Worm (Caenorhabditis elegans) whole organism, L1 larva: Measurements from ENCODE around the gene msp-78.

ENCODE experiments used
- C34B4.2 ChIP-seq: sonication (generic microtip); optimal IDR thresholded peaks from 2 replicates; lab custom pipeline; 2017; ENCODE audit warnings: mild to moderate bottlenecking, missing genetic modification characterization, missing compliant biosample characterization
- Y116A8C.19 ChIP-seq: sonication (generic microtip); optimal IDR thresholded peaks from 2 replicates; lab custom pipeline; 2016; ENCODE audit warnings: missing compliant biosample characterization, missing genetic modification characterization, borderline replicate concordance
- aha-1 ChIP-seq: fragments of 150-350 bp; optimal IDR thresholded peaks from 2 replicates; lab custom pipeline; 2014; ENCODE audit warnings: missing biosample characterization, missing genetic modification characterization
- alr-1 ChIP-seq: fragments of 200-800 bp; sonication (Bioruptor generic); optimal IDR thresholded peaks from 2 replicates; lab custom pipeline; 2018; ENCODE audit warnings: borderline replicate concordance, mild to moderate bottlenecking, missing genetic modification characterization, missing compliant biosample characterization
- ama-1 ChIP-seq: fragments of 150-350 bp; optimal IDR thresholded peaks from 2 replicates; lab custom pipeline; 2014
- blmp-1 ChIP-seq: fragments of 150-350 bp; optimal IDR thresholded peaks from 2 replicates; lab custom pipeline; 2014; ENCODE audit warnings: missing biosample characterization, missing genetic modification characterization
- ceh-8 ChIP-seq: fragments of 200-800 bp; sonication (Bioruptor generic); optimal IDR thresholded peaks from 2 replicates; lab custom pipeline; 2018; ENCODE audit warnings: mild to moderate bottlenecking, missing genetic modification characterization, moderate library complexity, missing compliant biosample characterization
- ceh-82 ChIP-seq, 3 experiments: fragments of 150-350 bp in 1 of 3; sonication (generic microtip) in 2 of 3; optimal IDR thresholded peaks; 2 replicates each; lab custom pipeline; 2014 to 2017; ENCODE audit warnings: missing biosample characterization in 3 of 3, missing genetic modification characterization in 3 of 3
- ceh-88 ChIP-seq: fragments of 200-800 bp; sonication (Bioruptor generic); IDR thresholded peaks from 2 replicates; pipeline ENCODE4 v1.3.6; 2022; ENCODE audit warnings: missing genetic modification characterization, missing compliant biosample characterization
- dpl-1 ChIP-seq, 3 experiments: fragments of 150-350 bp in 2 of 3; sonication (generic microtip) in 1 of 3; optimal IDR thresholded peaks; 2 replicates each; lab custom pipeline; 2014 to 2017; ENCODE audit warnings: missing biosample characterization in 3 of 3, missing genetic modification characterization in 3 of 3, missing genetic modification reagents in 3 of 3
- dsc-1 ChIP-seq: sonication (generic microtip); optimal IDR thresholded peaks from 2 replicates; lab custom pipeline; 2016; ENCODE audit warnings: mild to moderate bottlenecking, missing genetic modification characterization, missing compliant biosample characterization
- efl-1 ChIP-seq, 4 experiments: fragments of 150-350 bp; optimal IDR thresholded peaks in 3 of 4; peaks in 1 of 4; 1 replicate in 1 of 4; 2 replicates in 3 of 4; lab custom pipeline; 2014; ENCODE audit warnings: missing biosample characterization in 2 of 4, missing genetic modification characterization in 2 of 4, missing genetic modification reagents in 2 of 4
- egl-13 ChIP-seq: sonication (generic microtip); optimal IDR thresholded peaks from 2 replicates; lab custom pipeline; 2016; ENCODE audit warnings: missing genotype, missing genetic modification reagents, missing genetic modification characterization, missing compliant biosample characterization
- egl-27 ChIP-seq, 2 experiments: fragments of 150-350 bp in 1 of 2; sonication (generic microtip); optimal IDR thresholded peaks; 3 replicates each; lab custom pipeline; 2017 to 2018; ENCODE audit warnings: missing biosample characterization in 2 of 2, missing genetic modification characterization in 2 of 2, missing genetic modification reagents in 2 of 2
- elt-2 ChIP-seq: sonication (generic microtip); optimal IDR thresholded peaks from 2 replicates; lab custom pipeline; 2016; ENCODE audit warnings: missing genetic modification characterization, mild to moderate bottlenecking, inconsistent platforms, missing compliant biosample characterization, missing genetic modification reagents
- elt-3 ChIP-seq, 6 experiments: fragments of 150-350 bp in 1 of 6; sonication (generic microtip); optimal IDR thresholded peaks; 2 replicates each; lab custom pipeline; 2017 to 2018; ENCODE audit warnings: missing biosample characterization in 6 of 6, missing genetic modification characterization in 6 of 6, inconsistent platforms in 1 of 6
- fkh-10 ChIP-seq: sonication (generic microtip); optimal IDR thresholded peaks from 2 replicates; lab custom pipeline; 2017; ENCODE audit warnings: missing biosample characterization, missing genetic modification reagents, missing genetic modification characterization
- fkh-4 ChIP-seq: sonication (generic microtip); optimal IDR thresholded peaks from 2 replicates; lab custom pipeline; 2016; ENCODE audit warnings: missing compliant biosample characterization, missing genetic modification characterization, borderline replicate concordance
- fos-1 ChIP-seq: fragments of 150-350 bp; optimal IDR thresholded peaks from 2 replicates; lab custom pipeline; 2014; ENCODE audit warnings: missing biosample characterization, missing genetic modification characterization
- grh-1 ChIP-seq: fragments of 200-800 bp; sonication (Bioruptor generic); IDR thresholded peaks from 2 replicates; pipeline ENCODE4 v1.3.6; 2022; ENCODE audit warnings: missing genetic modification reagents, missing genetic modification characterization, missing compliant biosample characterization
- hlh-17 ChIP-seq: fragments of 200-800 bp; sonication (Bioruptor generic); optimal IDR thresholded peaks from 2 replicates; lab custom pipeline; 2018; ENCODE audit warnings: missing genetic modification characterization, mild to moderate bottlenecking, missing compliant biosample characterization, moderate library complexity, borderline replicate concordance
- hlh-4 ChIP-seq: sonication (generic microtip); optimal IDR thresholded peaks from 2 replicates; lab custom pipeline; 2016; ENCODE audit warnings: mild to moderate bottlenecking, missing genetic modification characterization, missing compliant biosample characterization
- lsy-2 ChIP-seq, 2 experiments: fragments of 150-350 bp; optimal IDR thresholded peaks; 2 replicates each; lab custom pipeline; 2014; ENCODE audit warnings: missing biosample characterization in 2 of 2, missing genetic modification characterization in 2 of 2
- mab-9 ChIP-seq: fragments of 200-800 bp; sonication (Bioruptor generic); IDR thresholded peaks from 2 replicates; pipeline ENCODE4 v1.3.6; 2022; ENCODE audit warnings: missing genetic modification reagents, missing genetic modification characterization, missing compliant biosample characterization
- mef-2 ChIP-seq: fragments of 150-350 bp; optimal IDR thresholded peaks from 2 replicates; lab custom pipeline; 2014; ENCODE audit warnings: missing biosample characterization, missing genetic modification characterization
- mep-1 ChIP-seq: fragments of 150-350 bp; optimal IDR thresholded peaks from 2 replicates; lab custom pipeline; 2014; ENCODE audit warnings: missing biosample characterization, missing genetic modification characterization
- nhr-19 ChIP-seq: fragments of 200-800 bp; sonication (Bioruptor generic); conservative IDR thresholded peaks from 2 replicates; pipeline ENCODE4 v1.3.6; 2022; ENCODE audit warnings: missing genetic modification characterization, missing compliant biosample characterization
- nhr-28 ChIP-seq: fragments of 150-350 bp; optimal IDR thresholded peaks from 2 replicates; lab custom pipeline; 2014; ENCODE audit warnings: missing biosample characterization, missing genetic modification characterization
- nhr-47 ChIP-seq: sonication (generic microtip); optimal IDR thresholded peaks from 2 replicates; lab custom pipeline; 2016; ENCODE audit warnings: mild to moderate bottlenecking, missing genetic modification characterization, moderate library complexity, missing compliant biosample characterization
- nhr-76 ChIP-seq: sonication (generic microtip); optimal IDR thresholded peaks from 2 replicates; lab custom pipeline; 2017; ENCODE audit warnings: missing biosample characterization, missing genetic modification characterization
- nhr-77 ChIP-seq: fragments of 150-350 bp; optimal IDR thresholded peaks from 2 replicates; lab custom pipeline; 2014; ENCODE audit warnings: missing biosample characterization, missing genetic modification characterization
- rnt-1 ChIP-seq: sonication (generic microtip); optimal IDR thresholded peaks from 2 replicates; lab custom pipeline; 2016; ENCODE audit warnings: mild to moderate bottlenecking, missing genetic modification characterization, moderate library complexity, missing compliant biosample characterization
- skn-1 ChIP-seq: fragments of 150-350 bp; optimal IDR thresholded peaks from 2 replicates; lab custom pipeline; 2014; ENCODE audit warnings: missing biosample characterization, missing genetic modification characterization
- snpc-4 ChIP-seq: fragments of 150-350 bp; optimal IDR thresholded peaks from 2 replicates; lab custom pipeline; 2014; ENCODE audit warnings: missing biosample characterization, missing genetic modification characterization
- sox-4 ChIP-seq: sonication (generic microtip); optimal IDR thresholded peaks from 2 replicates; lab custom pipeline; 2016; ENCODE audit warnings: missing genetic modification characterization, missing compliant biosample characterization
- sptf-1 ChIP-seq: fragments of 150-350 bp; optimal IDR thresholded peaks from 2 replicates; lab custom pipeline; 2014; ENCODE audit warnings: missing biosample characterization, missing genetic modification characterization
- sup-37 ChIP-seq: fragments of 200-800 bp; sonication (Bioruptor generic); optimal IDR thresholded peaks from 2 replicates; lab custom pipeline; 2018; ENCODE audit warnings: mild to moderate bottlenecking, missing genetic modification characterization, missing compliant biosample characterization
- tbx-2 ChIP-seq: sonication (generic microtip); optimal IDR thresholded peaks from 2 replicates; lab custom pipeline; 2016; ENCODE audit warnings: missing genetic modification characterization, missing compliant biosample characterization
- unc-130 ChIP-seq: fragments of 150-350 bp; optimal IDR thresholded peaks from 2 replicates; lab custom pipeline; 2017; ENCODE audit warnings: missing biosample characterization, missing genetic modification characterization, inconsistent platforms
- unc-62 ChIP-seq: fragments of 150-350 bp; optimal IDR thresholded peaks from 2 replicates; lab custom pipeline; 2014; ENCODE audit warnings: missing biosample characterization, missing genetic modification reagents, missing genetic modification characterization
- unc-98 ChIP-seq: fragments of 200-800 bp; sonication (Bioruptor generic); IDR thresholded peaks from 2 replicates; pipeline ENCODE4 v1.3.6; 2022; ENCODE audit warnings: missing genetic modification characterization, missing compliant biosample characterization
- vab-15 ChIP-seq: sonication (generic microtip); optimal IDR thresholded peaks from 2 replicates; lab custom pipeline; 2017; ENCODE audit warnings: missing genotype, mild to moderate bottlenecking, missing genetic modification characterization, missing compliant biosample characterization
- xbp-1 ChIP-seq: sonication (generic microtip); optimal IDR thresholded peaks from 2 replicates; lab custom pipeline; 2016; ENCODE audit warnings: missing genetic modification characterization, missing compliant biosample characterization
- zag-1 ChIP-seq: fragments of 150-350 bp; optimal IDR thresholded peaks from 2 replicates; lab custom pipeline; 2014; ENCODE audit warnings: missing biosample characterization, missing genetic modification characterization
- zip-4 ChIP-seq: fragments of 200-800 bp; sonication (Bioruptor generic); optimal IDR thresholded peaks from 2 replicates; lab custom pipeline; 2018; ENCODE audit warnings: mild to moderate bottlenecking, missing genetic modification characterization, moderate library complexity, missing compliant biosample characterization
- ztf-11 ChIP-seq, 2 experiments: sonication (generic microtip); optimal IDR thresholded peaks; 2 replicates each; lab custom pipeline; 2016 to 2017; ENCODE audit warnings: missing genetic modification characterization in 2 of 2, missing biosample characterization in 1 of 2, missing compliant biosample characterization in 1 of 2

Gene msp-78

DNA sequence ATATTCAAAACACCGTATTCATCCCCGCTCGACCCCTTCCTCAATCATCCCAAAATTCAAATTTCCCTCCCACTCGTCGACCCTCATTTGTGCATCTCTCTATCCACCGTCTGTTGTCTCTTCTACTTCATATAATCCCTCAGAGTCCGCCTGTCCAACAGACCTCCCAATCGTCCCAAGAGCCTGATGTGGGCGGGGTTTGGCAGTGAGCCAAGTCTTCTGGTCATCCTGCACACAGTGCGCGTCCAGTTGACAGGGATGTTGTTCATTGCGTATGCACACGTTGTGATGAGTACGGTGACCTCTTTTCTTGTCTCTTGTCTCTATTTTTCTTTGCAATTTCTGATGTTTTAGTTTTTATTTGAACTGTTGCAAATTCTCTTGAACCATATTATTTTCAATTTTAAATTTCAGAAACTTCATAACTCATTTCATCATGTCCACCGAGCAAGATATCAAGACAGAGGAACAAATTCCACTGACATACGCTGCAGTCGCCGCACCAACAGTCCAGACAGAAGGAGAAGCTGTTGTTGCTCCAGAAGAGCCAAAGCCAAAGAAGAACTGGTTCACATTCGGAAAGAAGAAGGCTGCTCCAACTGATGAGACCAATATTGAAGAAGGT lies 2.4 kb downstream of the msp-78 start, which contains the start of gene cav-1:
Gene cav-1, plus strand, starts transcription at position 415 of the 625 bp plus-strand sequence.
- peak in 1 of 2 experiments; percentile 55 for TF ChIP-seq ztf-11 (tag; optimal IDR thresholded peaks at IDR 0.05; lab: Kevin White, UChicago)
- no peak for TF ChIP-seq xbp-1
- no peak for TF ChIP-seq Y116A8C.19
- TF ChIP-seq egl-27 (tag; optimal IDR thresholded peaks at IDR 0.05; lab: Kevin White, UChicago), result no peak
- TF ChIP-seq grh-1, result no peak

DNA sequence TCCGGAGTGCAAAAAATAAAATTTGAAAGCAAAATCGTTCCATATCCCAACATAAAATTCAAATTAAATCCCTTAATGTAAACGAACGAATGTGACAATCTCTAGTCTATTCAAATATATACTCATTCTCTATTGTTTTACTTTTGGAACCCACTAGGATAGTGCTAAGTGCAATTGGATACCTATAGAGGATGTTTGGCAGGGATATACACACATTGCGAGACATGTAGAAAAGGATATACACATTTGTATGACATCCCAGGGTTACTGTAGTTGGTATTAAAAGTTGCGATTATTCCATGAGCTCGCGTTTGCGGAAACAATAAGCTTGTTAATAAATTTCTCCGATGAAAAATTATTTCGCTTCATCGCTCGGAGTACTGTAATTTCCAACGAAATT lies 3.6 kb downstream of the msp-78 start:
- no peak for TF ChIP-seq blmp-1 (tag; lab: Kevin White, UChicago)
- TF ChIP-seq ceh-82 (tag; optimal IDR thresholded peaks at IDR 0.05; lab: Kevin White, UChicago), result no peak
- TF ChIP-seq sox-4, result no peak
- no peak for TF ChIP-seq elt-3 (tag; optimal IDR thresholded peaks at IDR 0.05; lab: Kevin White, UChicago)
- no peak for TF ChIP-seq fkh-4
- TF ChIP-seq mep-1 (tag; lab: Kevin White, UChicago), result no peak
- no peak for TF ChIP-seq nhr-19 (GFP tag; lab: Robert Waterston, UW)
- TF ChIP-seq fos-1, result no peak
- TF ChIP-seq dpl-1 (GFP tag; optimal IDR thresholded peaks at IDR 0.05; lab: Kevin White, UChicago), result no peak
- TF ChIP-seq, all 84 proteins: peak for 0

DNA sequence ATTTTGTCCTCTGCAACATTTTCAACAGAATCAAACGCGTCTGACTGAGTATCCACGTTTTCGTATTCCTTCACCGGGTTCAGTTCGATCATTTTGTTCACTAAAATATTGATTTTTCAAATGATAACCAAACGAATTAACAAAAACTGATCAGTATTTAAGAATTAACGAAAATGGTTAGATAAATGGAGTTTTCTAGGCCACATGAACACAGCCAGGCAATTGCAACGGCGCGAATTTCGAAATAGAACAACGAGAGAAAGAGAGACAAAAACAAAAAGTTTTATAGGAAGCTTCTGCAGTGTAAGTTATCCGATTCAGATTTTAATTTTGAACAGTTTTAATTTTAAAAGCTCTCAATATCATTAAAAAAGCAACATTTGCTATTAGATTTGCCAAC lies 7.7 kb downstream of the msp-78 start, which contains the start of gene sna-2:
Gene sna-2, minus strand, starts transcription at position 100 of the 400 bp plus-strand sequence.
- TF ChIP-seq mef-2 (tag; lab: Kevin White, UChicago) (no peak), blmp-1 (tag; lab: Kevin White, UChicago) (peak; percentile 67), ceh-82 (tag; optimal IDR thresholded peaks at IDR 0.05; lab: Kevin White, UChicago) (peak in 2 of 3 experiments; percentile 7 to 44), fkh-4 (peak; percentile 4), elt-2 (tag; lab: Kevin White, UChicago) (no peak), nhr-77 (tag; lab: Kevin White, UChicago) (no peak), snpc-4 (tag; lab: Kevin White, UChicago) (peak; percentile 34), skn-1 (peak; percentile 72), nhr-28 (no peak), C34B4.2 (tag; lab: Kevin White, UChicago) (no peak), zag-1 (tag; lab: Kevin White, UChicago) (no peak), ceh-88 (GFP tag; lab: Robert Waterston, UW) (no peak), sup-37 (GFP tag; lab: Kevin White, UChicago) (no peak), unc-130 (no peak), aha-1 (no peak), unc-62 (GFP tag; lab: Kevin White, UChicago) (no peak), hlh-4 (tag; lab: Kevin White, UChicago) (no peak), efl-1 (optimal IDR thresholded peaks at IDR 0.05; lab: Kevin White, UChicago) (peak; percentile 93 to 94), efl-1 (GFP tag; optimal IDR thresholded peaks at IDR 0.05 in 1 of 2; lab: Kevin White, UChicago) (peak; percentile 92 to 99), dsc-1 (peak; percentile 30), unc-98 (GFP tag; lab: Robert Waterston, UW) (no peak), tbx-2 (tag; lab: Kevin White, UChicago) (peak; percentile 54), vab-15 (no peak), mab-9 (no peak), Y116A8C.19 (no peak), elt-3 (tag; optimal IDR thresholded peaks at IDR 0.05; lab: Kevin White, UChicago) (peak in 2 of 6 experiments; percentile 32 to 33), fkh-10 (no peak), rnt-1 (tag; lab: Kevin White, UChicago) (peak; percentile 91), egl-27 (tag; optimal IDR thresholded peaks at IDR 0.05; lab: Kevin White, UChicago) (no peak), hlh-17 (GFP tag; lab: Kevin White, UChicago) (no peak), nhr-47 (peak; percentile 59), egl-13 (tag; lab: Kevin White, UChicago) (no peak), grh-1 (no peak), ceh-8 (no peak), ama-1 (lab: Kevin White, UChicago) (no peak), nhr-76 (no peak), lsy-2 (tag; optimal IDR thresholded peaks at IDR 0.05; lab: Kevin White, UChicago) (peak; percentile 29 to 80), sox-4 (no peak), alr-1 (tag; lab: Kevin White, UChicago) (no peak), ztf-11 (tag; optimal IDR thresholded peaks at IDR 0.05; lab: Kevin White, UChicago) (peak in 1 of 2 experiments; percentile 43), zip-4 (GFP tag; lab: Kevin White, UChicago) (no peak), sptf-1 (no peak)
